Worm (Caenorhabditis elegans) whole organism, L4 larva: ENCODE measurements around the gene F26A1.4.

Experiments
- Y5F2A.4 ChIP-seq: fragments of 200-800 bp; sonication (Bioruptor generic); optimal IDR thresholded peaks from 2 replicates; lab custom pipeline; 2018; ENCODE audit warnings: mild to moderate bottlenecking, missing genetic modification characterization, missing compliant biosample characterization
- Y75B8A.6 ChIP-seq: fragments of 200-800 bp; sonication (Bioruptor generic); IDR thresholded peaks from 2 replicates; pipeline ENCODE4 v1.3.6; 2022; ENCODE audit warnings: missing genetic modification reagents, missing genetic modification characterization, missing compliant biosample characterization
- ZK546.5 ChIP-seq, 2 experiments: sonication (generic microtip); optimal IDR thresholded peaks; 2 replicates each; lab custom pipeline; 2017; ENCODE audit warnings: missing biosample characterization in 2 of 2, missing genetic modification characterization in 2 of 2
- aha-1 ChIP-seq: fragments of 150-350 bp; peaks from one replicate; lab custom pipeline; 2014; ENCODE audit warnings: missing biosample characterization, missing genetic modification characterization
- aly-2 ChIP-seq: sonication (generic microtip); optimal IDR thresholded peaks from 2 replicates; lab custom pipeline; 2018; ENCODE audit warnings: missing biosample characterization, missing genetic modification characterization
- arid-1 ChIP-seq: fragments of 200-800 bp; sonication (Bioruptor generic); conservative IDR thresholded peaks from 2 replicates; pipeline ENCODE4 v1.3.6; 2022; ENCODE audit warnings: missing genetic modification reagents, missing genetic modification characterization, missing compliant biosample characterization
- ceh-32 ChIP-seq: sonication (generic microtip); optimal IDR thresholded peaks from 2 replicates; lab custom pipeline; 2016; ENCODE audit warnings: mild to moderate bottlenecking, missing genetic modification characterization, missing compliant biosample characterization; ENCODE audit not compliant: poor library complexity
- ceh-62 ChIP-seq: sonication (generic microtip); optimal IDR thresholded peaks from 2 replicates; lab custom pipeline; 2017; ENCODE audit warnings: missing biosample characterization, missing genetic modification characterization
- ceh-82 ChIP-seq: sonication (generic microtip); optimal IDR thresholded peaks from 2 replicates; lab custom pipeline; 2017; ENCODE audit warnings: missing biosample characterization, missing genetic modification characterization
- ctbp-1 ChIP-seq: fragments of 200-800 bp; sonication (Bioruptor generic); IDR thresholded peaks from 2 replicates; pipeline ENCODE4 v1.3.6; 2022; ENCODE audit warnings: missing genetic modification reagents, missing genetic modification characterization, missing compliant biosample characterization
- daf-16 ChIP-seq, 3 experiments: sonication (generic microtip); optimal IDR thresholded peaks; 2 replicates each; lab custom pipeline; 2016 to 2017; ENCODE audit warnings: missing genetic modification characterization in 3 of 3, missing genetic modification reagents in 3 of 3, mild to moderate bottlenecking in 2 of 3, missing compliant biosample characterization in 2 of 3, missing biosample characterization in 1 of 3, moderate library complexity in 1 of 3
- fkh-10 ChIP-seq: fragments of 150-350 bp; optimal IDR thresholded peaks from 2 replicates; lab custom pipeline; 2014; ENCODE audit warnings: missing biosample characterization, missing genetic modification reagents, missing genetic modification characterization
- gei-8 ChIP-seq: fragments of 200-800 bp; sonication (Bioruptor generic); optimal IDR thresholded peaks from 2 replicates; lab custom pipeline; 2018; ENCODE audit warnings: mild to moderate bottlenecking, missing genetic modification characterization, missing compliant biosample characterization
- hlh-11 ChIP-seq: fragments of 200-800 bp; sonication (Bioruptor generic); optimal IDR thresholded peaks from 2 replicates; lab custom pipeline; 2018; ENCODE audit warnings: mild to moderate bottlenecking, missing genetic modification characterization, missing compliant biosample characterization
- lin-15B ChIP-seq: fragments of 150-350 bp; sonication (generic microtip); optimal IDR thresholded peaks from 3 replicates; lab custom pipeline; 2014; ENCODE audit warnings: missing biosample characterization, missing genetic modification characterization
- mep-1 ChIP-seq: fragments of 150-350 bp; sonication (generic microtip); optimal IDR thresholded peaks from 3 replicates; lab custom pipeline; 2014; ENCODE audit warnings: missing biosample characterization, missing genetic modification characterization
- mxl-2 ChIP-seq: fragments of 200-800 bp; sonication (Bioruptor generic); conservative IDR thresholded peaks from 2 replicates; pipeline ENCODE4 v1.3.6; 2022; ENCODE audit warnings: missing genetic modification reagents, missing genetic modification characterization, missing compliant biosample characterization
- nhr-11 ChIP-seq: fragments of 150-350 bp; optimal IDR thresholded peaks from 2 replicates; lab custom pipeline; 2014; ENCODE audit warnings: missing biosample characterization, missing genetic modification characterization
- nhr-237 ChIP-seq: sonication (generic microtip); optimal IDR thresholded peaks from 2 replicates; lab custom pipeline; 2017; ENCODE audit warnings: missing biosample characterization, missing genetic modification characterization
- nhr-6 ChIP-seq: fragments of 150-350 bp; optimal IDR thresholded peaks from 2 replicates; lab custom pipeline; 2014; ENCODE audit warnings: missing biosample characterization, missing genetic modification characterization
- set-16 ChIP-seq: fragments of 200-800 bp; sonication (Bioruptor generic); IDR thresholded peaks from 2 replicates; pipeline ENCODE4 v1.3.6; 2022; ENCODE audit warnings: missing genetic modification reagents, missing genetic modification characterization, missing compliant biosample characterization
- skn-1 ChIP-seq: fragments of 150-350 bp; optimal IDR thresholded peaks from 2 replicates; lab custom pipeline; 2014; ENCODE audit warnings: missing biosample characterization, missing genetic modification characterization
- unc-130 ChIP-seq: sonication (generic microtip); optimal IDR thresholded peaks from 2 replicates; lab custom pipeline; 2016; ENCODE audit warnings: missing genetic modification reagents, missing genetic modification characterization, missing compliant biosample characterization
- zfp-2 ChIP-seq: sonication (generic microtip); optimal IDR thresholded peaks from 2 replicates; lab custom pipeline; 2016; ENCODE audit warnings: mild to moderate bottlenecking, missing genetic modification characterization, missing compliant biosample characterization
- ztf-7 ChIP-seq: fragments of 150-350 bp; optimal IDR thresholded peaks from 2 replicates; lab custom pipeline; 2014; ENCODE audit warnings: missing biosample characterization, missing genetic modification characterization

F26A1.4 gene

ce11 chrIII:4863127-4863526 lies 45.8 kb downstream of the F26A1.4 start, which contains the start of gene coq-8:
Gene coq-8 (plus strand): TSS chrIII:4863427.
- TF ChIP-seq Y75B8A.6 (GFP tag; lab: Robert Waterston, UW) (no peak), daf-16 (GFP tag; optimal IDR thresholded peaks at IDR 0.05; lab: Kevin White, UChicago) (no peak), daf-16 (tag; optimal IDR thresholded peaks at IDR 0.05; lab: Kevin White, UChicago) (no peak), arid-1 (no peak), ZK546.5 (tag; optimal IDR thresholded peaks at IDR 0.05; lab: Kevin White, UChicago) (no peak), hlh-11 (no peak), nhr-11 (tag; lab: Kevin White, UChicago) (no peak)

ce11 chrIII:4866762-4867161 lies 49.4 kb downstream of the F26A1.4 start, which contains the start of gene C35D10.17:
Gene C35D10.17 (plus strand): TSS chrIII:4867062.
- no peak for TF ChIP-seq ceh-32 (tag; lab: Kevin White, UChicago)
- TF ChIP-seq ztf-7 = no peak
- TF ChIP-seq set-16 (GFP tag; lab: Robert Waterston, UW) = no peak
- no peak for TF ChIP-seq nhr-237 (tag; lab: Kevin White, UChicago)
- TF ChIP-seq Y5F2A.4 (GFP tag; lab: Kevin White, UChicago) = no peak
- TF ChIP-seq lin-15B = no peak
- TF ChIP-seq arid-1 = no peak
- no peak for TF ChIP-seq skn-1 (tag; lab: Kevin White, UChicago)
- TF ChIP-seq aha-1 (tag; lab: Kevin White, UChicago) = no peak
- no peak for TF ChIP-seq ceh-82 (tag; lab: Kevin White, UChicago)

DNA sequence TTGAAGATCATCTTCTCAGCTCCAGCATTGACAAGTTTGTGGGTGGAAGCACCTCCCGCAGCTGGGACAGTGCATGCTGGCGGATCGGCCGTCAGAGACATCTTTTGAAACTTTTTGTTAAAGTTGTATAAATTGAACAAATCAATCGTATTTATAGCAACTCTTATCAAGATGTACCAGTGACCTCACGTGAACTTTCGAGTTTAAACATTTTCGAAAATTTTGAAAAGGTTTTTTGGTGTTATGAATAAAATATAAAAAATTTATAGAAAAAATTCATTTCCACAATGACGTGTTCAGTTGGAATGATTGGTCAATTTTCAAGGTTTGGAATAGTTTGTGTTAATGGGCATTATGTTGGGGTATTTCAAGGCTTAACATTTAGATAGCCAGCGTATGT lies 51.3 kb downstream of the F26A1.4 start, which contains the start of the genes msd-4 and C35D10.3:
Gene msd-4, minus strand, starts transcription at position 101 of the 400 bp plus-strand sequence.
Gene C35D10.3, plus strand, starts transcription at position 279 of the 400 bp plus-strand sequence.
- TF ChIP-seq ceh-62 (tag; lab: Kevin White, UChicago) (no peak), unc-130 (GFP tag; lab: Kevin White, UChicago) (no peak), fkh-10 (GFP tag; lab: Kevin White, UChicago) (no peak), aha-1 (tag; lab: Kevin White, UChicago) (no peak), nhr-237 (tag; lab: Kevin White, UChicago) (no peak), gei-8 (GFP tag; lab: Kevin White, UChicago) (no peak), ctbp-1 (no peak), mxl-2 (GFP tag; lab: Robert Waterston, UW) (no peak), nhr-6 (tag; lab: Kevin White, UChicago) (no peak), aly-2 (tag; lab: Kevin White, UChicago) (no peak), mep-1 (tag; lab: Kevin White, UChicago) (no peak), zfp-2 (tag; lab: Kevin White, UChicago) (no peak)
- TF ChIP-seq, all 104 proteins: peak for 0
